Fruit fly (Drosophila melanogaster): ENCODE measurements around the gene CG15531.
A peak's percentile ranks its signal among the peaks of the same experiment; 100 is the strongest.

CG15531 gene

dm6 chr3R:30195606-30196049 is 400 bp downstream of the CG15531 start (continued):
- TF ChIP-seq HmgD (GFP tag; optimal IDR thresholded peaks at IDR 0.05) (peak; percentile 33), Elba2 (GFP tag; optimal IDR thresholded peaks at IDR 0.05) (no peak), dmrt11E (tag; optimal IDR thresholded peaks at IDR 0.05) (no peak), eyg (GFP tag; optimal IDR thresholded peaks at IDR 0.05) (peak; percentile 33), nau (GFP tag; optimal IDR thresholded peaks at IDR 0.05) (peak; percentile 14), Hey (tag; optimal IDR thresholded peaks at IDR 0.05) (peak; percentile 99), CG10462 (GFP tag; optimal IDR thresholded peaks at IDR 0.05) (no peak), CG11695 (GFP tag; IDR thresholded peaks at IDR 0.05) (peak; percentile 59; the same call in 1 of the 3 replicates), Dfd (GFP tag; optimal IDR thresholded peaks at IDR 0.05) (no peak), Vsx1 (GFP tag; optimal IDR thresholded peaks at IDR 0.05) (peak; percentile 91), CG15269 (tag; optimal IDR thresholded peaks at IDR 0.05) (peak; percentile 48), pfk (GFP tag; optimal IDR thresholded peaks at IDR 0.05) (no peak), CG31224 (GFP tag; IDR thresholded peaks at IDR 0.05) (peak; percentile 47; the same call in 1 of the 2 replicates), row (GFP tag; IDR thresholded peaks at IDR 0.05) (peak; percentile 84), gce (GFP tag; IDR thresholded peaks at IDR 0.05) (0 out of 3 replicates have a peak, but pooled peaks have one; percentile 46), CG4328 (GFP tag; optimal IDR thresholded peaks at IDR 0.05) (no peak), ap (GFP tag; IDR thresholded peaks at IDR 0.05) (no peak), Dp (GFP tag; optimal IDR thresholded peaks at IDR 0.05) (peak; percentile 3), CG17328 (GFP tag; IDR thresholded peaks at IDR 0.05) (no peak; the same call in 1 of the 2 replicates), Atf3 (GFP tag; optimal IDR thresholded peaks at IDR 0.05) (peak; percentile 6), CG10147 (GFP tag; optimal IDR thresholded peaks at IDR 0.05) (peak; percentile 41), org-1 (GFP tag; optimal IDR thresholded peaks at IDR 0.05) (no peak), CG7556 (GFP tag; optimal IDR thresholded peaks at IDR 0.05) (no peak), grn (GFP tag; optimal IDR thresholded peaks at IDR 0.05) (no peak), CG6175 (GFP tag; IDR thresholded peaks at IDR 0.05) (no peak), trem (tag; optimal IDR thresholded peaks at IDR 0.05) (no peak), sima (GFP tag; optimal IDR thresholded peaks at IDR 0.05) (no peak), Xrp1 (GFP tag; IDR thresholded peaks at IDR 0.05) (peak; percentile 43; the same call in 1 of the 2 replicates), CG10979 (tag; optimal IDR thresholded peaks at IDR 0.05) (no peak), repo (GFP tag; optimal IDR thresholded peaks at IDR 0.05) (no peak), CrebB (tag; optimal IDR thresholded peaks at IDR 0.05) (peak; percentile 39), sug (tag; optimal IDR thresholded peaks at IDR 0.05) (peak; percentile 51), TFAM (GFP tag; optimal IDR thresholded peaks at IDR 0.05) (no peak), CG12071 (GFP tag; optimal IDR thresholded peaks at IDR 0.05) (peak; percentile 35), br (optimal IDR thresholded peaks at IDR 0.05) (no peak), az2 (GFP tag; optimal IDR thresholded peaks at IDR 0.05) (no peak), CG2889 (GFP tag; IDR thresholded peaks at IDR 0.05) (0 out of 3 replicates have a peak, but pooled peaks have one; percentile 4), Hsf (GFP tag; optimal IDR thresholded peaks at IDR 0.05) (peak; percentile 46), wor (GFP tag; IDR thresholded peaks at IDR 0.05) (no peak), luna (GFP tag; optimal IDR thresholded peaks at IDR 0.05) (no peak), Neu2 (GFP tag; optimal IDR thresholded peaks at IDR 0.05; ENCODE audit: borderline replicate concordance) (no peak), CG7372 (GFP tag; IDR thresholded peaks at IDR 0.05) (peak; percentile 18; the same call in 1 of the 2 replicates), CG6689 (GFP tag; IDR thresholded peaks at IDR 0.05) (no peak), CG34422 (GFP tag; IDR thresholded peaks at IDR 0.05) (peak; percentile 59; the same call in 2 of the 3 replicates), Doc3 (GFP tag; IDR thresholded peaks at IDR 0.05; ENCODE audit: partially characterized antibody) (no peak), Bdp1 (GFP tag; optimal IDR thresholded peaks at IDR 0.05) (no peak), lmd (GFP tag; IDR thresholded peaks at IDR 0.05) (peak; percentile 72), zfh1 (GFP tag; IDR thresholded peaks at IDR 0.05) (peak; percentile 49; the same call in 1 of the 3 replicates), bab2 (GFP tag; optimal IDR thresholded peaks at IDR 0.05) (no peak), CG6683 (GFP tag; optimal IDR thresholded peaks at IDR 0.05) (peak; percentile 10), amos (GFP tag; IDR thresholded peaks at IDR 0.05; ENCODE audit: partially characterized antibody) (no peak; the same call in 1 of the 2 replicates), CG33213 (GFP tag; optimal IDR thresholded peaks at IDR 0.05) (peak; percentile 6)

Measured in whole organism, embryonic.